Worm (Caenorhabditis elegans): ENCODE data around the gene cyp-33D3.

ce11 chrV:18806409-18806808 is 30.6 kb downstream of the cyp-33D3 start, which contains the start of gene sri-10:
- no peak for TF ChIP-seq him-1 (tag; optimal IDR thresholded peaks at IDR 0.05)
- TF ChIP-seq dao-5 (tag; optimal IDR thresholded peaks at IDR 0.05): no peak
- no peak for TF ChIP-seq W03F9.2 (tag; optimal IDR thresholded peaks at IDR 0.05)

Data from whole organism, L4/young adult.